Worm (Caenorhabditis elegans): Measurements from ENCODE around the gene cyp-34A5.

- TF ChIP-seq hnd-1 (tag; optimal IDR thresholded peaks at IDR 0.05) (no peak), ceh-36 (tag; optimal IDR thresholded peaks at IDR 0.05) (no peak), ama-1 (optimal IDR thresholded peaks at IDR 0.05) (no peak), tra-4 (tag; optimal IDR thresholded peaks at IDR 0.05) (no peak), ets-7 (tag; optimal IDR thresholded peaks at IDR 0.05) (no peak), B0310.2 (tag; optimal IDR thresholded peaks at IDR 0.05) (no peak)
These were observed 3.8 kb downstream of the cyp-34A5 start, which contains the start of gene str-247 for ce11 chrV:3953739-3954138.
